Fruit fly (Drosophila melanogaster) whole organism, embryonic: Measurements from ENCODE around the gene AGO2.

Experiments used
- Adf1 ChIP-seq: fragments of 200-800 bp; sonication (Bioruptor generic); IDR thresholded peaks from 2 replicates; pipeline ENCODE4 v1.3.6; 2022; ENCODE audit warnings: missing biosample characterization, missing genetic modification characterization
- Atf6 ChIP-seq: fragments of 200-800 bp; sonication (Bioruptor generic); IDR thresholded peaks from 2 replicates; pipeline ENCODE4 v1.3.6; 2022; ENCODE audit warnings: missing biosample characterization, missing genetic modification characterization
- Bgb ChIP-seq: fragments of 200-800 bp; sonication (Bioruptor generic); IDR thresholded peaks from 2 replicates; pipeline ENCODE4 v1.3.6; 2022; ENCODE audit warnings: missing biosample characterization, missing genetic modification characterization; ENCODE audit not compliant: partially characterized antibody
- CG10959 ChIP-seq: fragments of 200-800 bp; sonication (Bioruptor generic); IDR thresholded peaks from 2 replicates; pipeline ENCODE4 v1.3.6; 2022; ENCODE audit warnings: missing biosample characterization, missing genetic modification characterization
- CG11723 ChIP-seq: fragments of 200-800 bp; sonication (Bioruptor generic); optimal IDR thresholded peaks from 2 replicates; lab custom pipeline; 2017; ENCODE audit warnings: missing biosample characterization, mild to moderate bottlenecking, missing genetic modification characterization
- CG13123 ChIP-seq: fragments of 200-800 bp; sonication (Bioruptor generic); optimal IDR thresholded peaks from 2 replicates; lab custom pipeline; 2016; ENCODE audit warnings: missing biosample characterization, missing genetic modification characterization
- CG14710 ChIP-seq: fragments of 200-800 bp; sonication (Bioruptor generic); optimal IDR thresholded peaks from 3 replicates; lab custom pipeline; 2019; ENCODE audit warnings: missing biosample characterization, mild to moderate bottlenecking, missing genetic modification characterization, moderate library complexity
- CG17186 ChIP-seq: fragments of 200-800 bp; sonication (Bioruptor generic); optimal IDR thresholded peaks from 3 replicates; lab custom pipeline; 2017; ENCODE audit warnings: missing biosample characterization, missing genetic modification reagents, missing genetic modification characterization
- CG1832 ChIP-seq: fragments of 200-800 bp; sonication (Bioruptor generic); optimal IDR thresholded peaks from 2 replicates; lab custom pipeline; 2017; ENCODE audit warnings: missing biosample characterization, mild to moderate bottlenecking, missing genetic modification characterization, inconsistent platforms
- CG18599 ChIP-seq: fragments of 200-800 bp; sonication (Bioruptor generic); optimal IDR thresholded peaks from 3 replicates; lab custom pipeline; 2017; ENCODE audit warnings: missing biosample characterization, missing genetic modification characterization, mild to moderate bottlenecking, moderate library complexity, missing genetic modification reagents
- CG2199 ChIP-seq: fragments of 200-800 bp; sonication (Bioruptor generic); IDR thresholded peaks from 3 replicates; pipeline ENCODE4 v1.3.6; 2022; ENCODE audit warnings: missing biosample characterization, missing genetic modification characterization
- CG31441 ChIP-seq: fragments of 200-800 bp; sonication (Bioruptor generic); IDR thresholded peaks from 2 replicates; pipeline ENCODE4 v1.3.6; 2022; ENCODE audit warnings: missing biosample characterization, missing genetic modification characterization
- CG42726 ChIP-seq: fragments of 200-800 bp; sonication (Bioruptor generic); IDR thresholded peaks from 2 replicates; pipeline ENCODE4 v1.3.6; 2022; ENCODE audit warnings: missing biosample characterization, missing genetic modification characterization; ENCODE audit not compliant: partially characterized antibody
- CG7786 ChIP-seq: fragments of 200-800 bp; sonication (Bioruptor generic); optimal IDR thresholded peaks from 2 replicates; lab custom pipeline; 2016; ENCODE audit warnings: missing biosample characterization, missing genetic modification characterization
- CG8290 ChIP-seq, 3 experiments: fragments of 200-800 bp; sonication (Bioruptor generic); optimal IDR thresholded peaks; 2 replicates each; lab custom pipeline; 2016 to 2019; ENCODE audit warnings: missing biosample characterization in 3 of 3, missing genetic modification characterization in 3 of 3, mild to moderate bottlenecking in 2 of 3, moderate library complexity in 1 of 3
- CG9876 ChIP-seq: fragments of 200-800 bp; sonication (Bioruptor generic); optimal IDR thresholded peaks from 2 replicates; lab custom pipeline; 2016; ENCODE audit warnings: missing biosample characterization, missing genetic modification characterization
- Chrac-16 ChIP-seq: fragments of 200-800 bp; sonication (Bioruptor generic); optimal IDR thresholded peaks from 3 replicates; lab custom pipeline; 2016; ENCODE audit warnings: missing biosample characterization, missing genetic modification characterization
- Dip3 ChIP-seq: fragments of 200-800 bp; sonication (Bioruptor generic); optimal IDR thresholded peaks from 3 replicates; lab custom pipeline; 2016; ENCODE audit warnings: missing biosample characterization, missing genetic modification characterization
- Doc3 ChIP-seq: fragments of 200-800 bp; sonication (Bioruptor generic); IDR thresholded peaks from 3 replicates; pipeline ENCODE4 v1.3.6; 2022; ENCODE audit warnings: missing biosample characterization, missing genetic modification characterization; ENCODE audit not compliant: partially characterized antibody
- ERR ChIP-seq: fragments of 200-800 bp; sonication (Bioruptor generic); optimal IDR thresholded peaks from 2 replicates; lab custom pipeline; 2016; ENCODE audit warnings: missing biosample characterization, missing genetic modification characterization
- HHEX ChIP-seq: fragments of 200-800 bp; sonication (Bioruptor generic); optimal IDR thresholded peaks from 3 replicates; lab custom pipeline; 2017; ENCODE audit warnings: missing biosample characterization, mild to moderate bottlenecking, missing genetic modification characterization, missing genetic modification reagents
- HLH4C ChIP-seq: fragments of 200-800 bp; sonication (Bioruptor generic); IDR thresholded peaks from 3 replicates; pipeline ENCODE4 v1.3.6; 2022; ENCODE audit warnings: missing biosample characterization, missing genetic modification characterization; ENCODE audit not compliant: partially characterized antibody
- HmgZ ChIP-seq: fragments of 200-800 bp; sonication (Bioruptor generic); optimal IDR thresholded peaks from 2 replicates; lab custom pipeline; 2018; ENCODE audit warnings: missing biosample characterization, mild to moderate bottlenecking, missing genetic modification characterization
- Kr ChIP-seq: fragments of 200-800 bp; sonication (Bioruptor generic); optimal IDR thresholded peaks from 2 replicates; lab custom pipeline; 2017; ENCODE audit warnings: missing biosample characterization, mild to moderate bottlenecking, missing genetic modification characterization
- Lpt ChIP-seq: fragments of >200 bp; optimal IDR thresholded peaks from 2 replicates; lab custom pipeline; 2018; ENCODE audit warnings: missing biosample characterization, missing genetic modification characterization
- MTF-1 ChIP-seq: fragments of 200-800 bp; sonication (Bioruptor generic); optimal IDR thresholded peaks from 2 replicates; lab custom pipeline; 2018; ENCODE audit warnings: missing biosample characterization, mild to moderate bottlenecking, missing genetic modification characterization, borderline replicate concordance
- Med ChIP-seq: fragments of 200-800 bp; sonication (Bioruptor generic); peaks from one replicate; lab custom pipeline; 2016; ENCODE audit warnings: missing biosample characterization, missing genetic modification characterization, mild to moderate bottlenecking, inconsistent platforms, moderate library complexity
- Rfx ChIP-seq: fragments of 200-800 bp; sonication (Bioruptor generic); IDR thresholded peaks from 2 replicates; pipeline ENCODE4 v1.3.6; 2022; ENCODE audit warnings: missing biosample characterization, missing genetic modification characterization
- Ssrp ChIP-seq: fragments of 200-800 bp; sonication (Bioruptor generic); optimal IDR thresholded peaks from 2 replicates; lab custom pipeline; 2018; ENCODE audit warnings: missing biosample characterization, mild to moderate bottlenecking, missing genetic modification characterization, moderate library complexity
- Tbp ChIP-seq: fragments of >200 bp; optimal IDR thresholded peaks from 2 replicates; lab custom pipeline; 2018; ENCODE audit warnings: missing biosample characterization, missing genetic modification characterization
- Usf ChIP-seq: fragments of 200-800 bp; sonication (Bioruptor generic); optimal IDR thresholded peaks from 2 replicates; lab custom pipeline; 2017; ENCODE audit warnings: missing genotype, missing biosample characterization, missing genetic modification characterization
- bowl ChIP-seq: fragments of 200-800 bp; sonication (Bioruptor generic); IDR thresholded peaks from 2 replicates; pipeline ENCODE4 v1.3.6; 2022; ENCODE audit warnings: missing biosample characterization, missing genetic modification characterization
- chm ChIP-seq: fragments of 200-800 bp; sonication (Bioruptor generic); IDR thresholded peaks from 2 replicates; pipeline ENCODE4 v1.3.6; 2022; ENCODE audit warnings: missing biosample characterization, missing genetic modification characterization
- chn ChIP-seq: fragments of 200-800 bp; sonication (Bioruptor generic); optimal IDR thresholded peaks from 2 replicates; lab custom pipeline; 2016; ENCODE audit warnings: missing biosample characterization, missing genetic modification characterization
- ci ChIP-seq: fragments of 200-800 bp; sonication (Bioruptor generic); IDR thresholded peaks from 3 replicates; pipeline ENCODE4 v1.3.6; 2022; ENCODE audit warnings: missing biosample characterization, missing genetic modification characterization
- dmrt11E ChIP-seq: fragments of 200-800 bp; sonication (Bioruptor generic); optimal IDR thresholded peaks from 3 replicates; lab custom pipeline; 2018; ENCODE audit warnings: missing biosample characterization, mild to moderate bottlenecking, missing genetic modification characterization, moderate library complexity
- gfzf ChIP-seq: fragments of 200-800 bp; sonication (Bioruptor generic); optimal IDR thresholded peaks from 2 replicates; lab custom pipeline; 2016; ENCODE audit warnings: missing biosample characterization, mild to moderate bottlenecking, missing genetic modification characterization, moderate library complexity
- gt ChIP-seq: fragments of 200-800 bp; sonication (Bioruptor generic); IDR thresholded peaks from 2 replicates; pipeline ENCODE4 v1.3.6; 2022; ENCODE audit warnings: missing biosample characterization, missing genetic modification characterization
- hbn ChIP-seq: fragments of 200-800 bp; sonication (Bioruptor generic); IDR thresholded peaks from 2 replicates; pipeline ENCODE4 v1.3.6; 2022; ENCODE audit warnings: missing biosample characterization, missing genetic modification characterization; ENCODE audit not compliant: partially characterized antibody
- inv ChIP-seq: fragments of 200-800 bp; sonication (Bioruptor generic); IDR thresholded peaks from 2 replicates; pipeline ENCODE4 v1.3.6; 2022; ENCODE audit warnings: missing biosample characterization, missing genetic modification characterization; ENCODE audit not compliant: partially characterized antibody
- kay ChIP-seq: fragments of 200-800 bp; sonication (Bioruptor generic); optimal IDR thresholded peaks from 2 replicates; lab custom pipeline; 2016; ENCODE audit warnings: missing biosample characterization, missing genetic modification characterization
- kni ChIP-seq: fragments of 200-800 bp; sonication (Bioruptor generic); optimal IDR thresholded peaks from 3 replicates; lab custom pipeline; 2017; ENCODE audit warnings: mild to moderate bottlenecking, missing biosample characterization, missing genetic modification reagents, missing genetic modification characterization
- lab ChIP-seq: fragments of 200-800 bp; sonication (Bioruptor generic); optimal IDR thresholded peaks from 3 replicates; lab custom pipeline; 2017; ENCODE audit warnings: missing biosample characterization, missing genetic modification characterization, mild to moderate bottlenecking, moderate library complexity, missing genetic modification reagents
- onecut ChIP-seq: fragments of 200-800 bp; sonication (Bioruptor generic); IDR thresholded peaks from 2 replicates; pipeline ENCODE4 v1.3.6; 2022; ENCODE audit warnings: missing biosample characterization, missing genetic modification characterization
- psq ChIP-seq: fragments of 200-800 bp; sonication (Bioruptor generic); optimal IDR thresholded peaks from 2 replicates; lab custom pipeline; 2017; ENCODE audit warnings: missing biosample characterization, missing genetic modification characterization
- ranshi ChIP-seq: fragments of 200-800 bp; sonication (Bioruptor generic); IDR thresholded peaks from 2 replicates; pipeline ENCODE4 v1.3.6; 2022; ENCODE audit warnings: missing biosample characterization, missing genetic modification characterization
- rib ChIP-seq: fragments of 200-800 bp; sonication (Bioruptor generic); IDR thresholded peaks from 2 replicates; pipeline ENCODE4 v1.3.6; 2022; ENCODE audit warnings: missing biosample characterization, missing genetic modification characterization
- sd ChIP-seq: fragments of 200-800 bp; sonication (Bioruptor generic); optimal IDR thresholded peaks from 3 replicates; lab custom pipeline; 2018; ENCODE audit warnings: missing biosample characterization, mild to moderate bottlenecking, missing genetic modification characterization, moderate library complexity
- stc ChIP-seq: fragments of 200-800 bp; sonication (Bioruptor generic); IDR thresholded peaks from 2 replicates; pipeline ENCODE4 v1.3.6; 2022; ENCODE audit warnings: missing biosample characterization, missing genetic modification characterization
- tna ChIP-seq: fragments of 200-800 bp; sonication (Bioruptor generic); IDR thresholded peaks from 2 replicates; pipeline ENCODE4 v1.3.6; 2022; ENCODE audit warnings: missing biosample characterization, missing genetic modification characterization; ENCODE audit not compliant: partially characterized antibody

AGO2 gene

DNA sequence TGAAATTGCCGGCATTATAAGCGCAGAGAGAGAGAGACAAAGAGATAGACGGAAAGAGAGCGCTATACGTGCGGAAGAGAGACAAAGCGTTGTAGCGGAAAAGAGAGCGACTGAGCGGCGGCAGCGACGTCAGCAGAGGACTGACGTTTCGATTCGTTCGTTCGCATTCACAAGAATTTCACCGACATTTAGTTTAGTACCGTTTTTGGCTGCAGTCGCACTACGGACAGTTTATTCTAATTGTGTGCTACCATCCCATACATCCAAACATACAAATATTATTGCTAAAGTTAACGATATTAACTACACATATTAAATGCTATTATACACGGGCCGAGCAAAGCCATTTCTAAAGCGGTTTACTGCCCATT, 18.7 kb upstream of the AGO2 start, which contains the start of gene CrebA (continued):
- no peak for TF ChIP-seq Lpt
- TF ChIP-seq ERR (GFP tag; lab: Kevin White, UChicago), result no peak
- no peak for TF ChIP-seq gfzf
- TF ChIP-seq CG18599 (GFP tag; lab: Kevin White, UChicago), result no peak
- 0 out of 2 replicates have a peak, but pooled peaks have one; percentile 20 for TF ChIP-seq hbn (GFP tag; lab: Robert Waterston, UW)
- TF ChIP-seq bowl, result no peak
- no peak for TF ChIP-seq chn (GFP tag; lab: Kevin White, UChicago)
- no peak for TF ChIP-seq CG8290 (GFP tag; optimal IDR thresholded peaks at IDR 0.05; lab: Kevin White, UChicago)
- TF ChIP-seq CG8290 (tag; optimal IDR thresholded peaks at IDR 0.05; lab: Kevin White, UChicago), result peak in 1 of 2 experiments; percentile 20
- 0 out of 2 replicates have a peak, but pooled peaks have one; percentile 6 for TF ChIP-seq CG31441
- TF ChIP-seq CG17186 (GFP tag; lab: Kevin White, UChicago), result no peak
- no peak for TF ChIP-seq Doc3 (GFP tag; lab: Robert Waterston, UW)
- peak; percentile 15 for TF ChIP-seq Med
- TF ChIP-seq lab (GFP tag; lab: Kevin White, UChicago), result no peak
- no peak for TF ChIP-seq kay (GFP tag; lab: Kevin White, UChicago)
- no peak for TF ChIP-seq Dip3
- TF ChIP-seq HmgZ, result no peak
- TF ChIP-seq CG11723 (GFP tag; lab: Kevin White, UChicago), result no peak
- TF ChIP-seq sd (tag; lab: Kevin White, UChicago), result no peak
- no peak for TF ChIP-seq CG13123 (GFP tag; lab: Kevin White, UChicago)
- no peak for TF ChIP-seq Tbp
- no peak for TF ChIP-seq onecut (GFP tag; lab: Robert Waterston, UW)
- no peak for TF ChIP-seq Chrac-16
- no peak for TF ChIP-seq HLH4C
- no peak for TF ChIP-seq CG10959 (GFP tag; lab: Robert Waterston, UW)
- TF ChIP-seq kni (GFP tag; lab: Kevin White, UChicago), result no peak
- no peak for TF ChIP-seq psq (GFP tag; lab: Kevin White, UChicago)
- peak; percentile 34; the same call in 1 of the 2 replicates for TF ChIP-seq stc
- TF ChIP-seq chm (GFP tag; lab: Robert Waterston, UW), result peak; percentile 70; the same call in 1 of the 2 replicates
- TF ChIP-seq ci, result peak; percentile 36; the same call in 1 of the 3 replicates
- no peak for TF ChIP-seq Usf
- TF ChIP-seq Bgb (GFP tag; lab: Robert Waterston, UW), result peak; percentile 30; the same call in 1 of the 2 replicates
- no peak for TF ChIP-seq inv (GFP tag; lab: Robert Waterston, UW)
- no peak for TF ChIP-seq Rfx (GFP tag; lab: Robert Waterston, UW)
- no peak for TF ChIP-seq dmrt11E (tag; lab: Kevin White, UChicago)
- no peak for TF ChIP-seq CG9876 (GFP tag; lab: Kevin White, UChicago)
- TF ChIP-seq CG42726 (GFP tag; lab: Robert Waterston, UW), result peak; percentile 7; the same call in 1 of the 2 replicates
- no peak for TF ChIP-seq Kr (GFP tag; lab: Kevin White, UChicago)
- peak; percentile 83 for TF ChIP-seq CG1832 (GFP tag; lab: Kevin White, UChicago)
- TF ChIP-seq tna (GFP tag; lab: Robert Waterston, UW), result no peak
- TF ChIP-seq ranshi (GFP tag; lab: Robert Waterston, UW), result no peak
- TF ChIP-seq rib (GFP tag; lab: Robert Waterston, UW), result no peak
- TF ChIP-seq gt (GFP tag; lab: Robert Waterston, UW), result no peak
- TF ChIP-seq CG7786 (GFP tag; lab: Kevin White, UChicago), result no peak
- TF ChIP-seq MTF-1 (GFP tag; lab: Kevin White, UChicago), result peak; percentile 13
- peak; percentile 90 for TF ChIP-seq Adf1
- TF ChIP-seq Ssrp, result no peak
- TF ChIP-seq CG14710 (tag; lab: Kevin White, UChicago), result no peak
- peak; percentile 93 for TF ChIP-seq CG2199
- TF ChIP-seq HHEX (GFP tag; lab: Kevin White, UChicago), result no peak
- no peak for TF ChIP-seq Atf6 (GFP tag; lab: Robert Waterston, UW)
